Fruit fly (Drosophila melanogaster): ENCODE data around the gene mthl9.

Gene mthl9

DNA sequence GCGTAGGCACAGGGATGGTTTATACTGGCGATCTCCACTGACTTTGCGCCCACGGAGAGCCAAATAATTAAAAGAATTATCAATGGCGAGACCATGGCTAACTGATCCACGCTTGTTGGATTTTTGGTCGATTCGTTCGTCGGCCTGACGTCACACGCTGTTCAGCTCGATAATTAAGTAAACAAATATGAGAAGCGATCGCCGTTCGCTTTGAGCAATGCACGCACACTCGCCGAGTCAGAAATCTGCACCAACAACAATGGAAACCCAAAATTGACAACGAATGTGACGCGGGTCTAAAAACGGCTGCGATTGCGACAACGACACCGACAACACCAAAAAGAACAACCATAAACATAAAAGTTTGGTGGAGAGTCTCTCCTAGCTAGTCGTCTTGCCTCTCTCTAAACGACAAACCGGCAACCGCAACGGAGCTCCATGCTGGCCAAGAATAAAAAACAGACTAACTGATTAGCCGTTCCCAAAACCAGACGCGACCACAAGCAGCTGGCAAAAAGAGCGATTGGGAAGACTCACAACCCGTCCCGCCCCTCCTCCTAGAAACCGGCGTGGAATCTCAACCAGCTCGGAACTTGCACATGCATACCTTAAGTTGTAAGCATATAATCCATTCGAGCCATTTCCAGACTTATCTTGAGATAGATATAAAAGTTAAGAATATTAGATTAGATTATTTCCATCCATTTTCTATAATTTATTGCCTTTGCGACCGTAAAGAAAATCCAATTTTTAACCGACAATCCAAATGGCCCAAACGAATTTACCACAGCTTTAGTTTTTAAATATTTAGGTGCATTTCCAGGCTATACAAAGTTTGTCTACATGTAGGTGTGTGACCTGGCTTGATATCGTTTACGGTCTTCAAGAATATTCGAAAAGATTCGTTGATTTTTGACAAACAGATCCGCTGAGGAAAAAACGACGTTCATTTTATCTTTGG lies at the start of gene mthl9:
mthl9 (minus strand) TSS at position 468 of the 961 bp plus-strand sequence.
- TF ChIP-seq CTCF (optimal IDR thresholded peaks at IDR 0.05) (peak in 1 of 2 experiments; percentile 50), CG8478 (optimal IDR thresholded peaks at IDR 0.05) (no peak)

DNA sequence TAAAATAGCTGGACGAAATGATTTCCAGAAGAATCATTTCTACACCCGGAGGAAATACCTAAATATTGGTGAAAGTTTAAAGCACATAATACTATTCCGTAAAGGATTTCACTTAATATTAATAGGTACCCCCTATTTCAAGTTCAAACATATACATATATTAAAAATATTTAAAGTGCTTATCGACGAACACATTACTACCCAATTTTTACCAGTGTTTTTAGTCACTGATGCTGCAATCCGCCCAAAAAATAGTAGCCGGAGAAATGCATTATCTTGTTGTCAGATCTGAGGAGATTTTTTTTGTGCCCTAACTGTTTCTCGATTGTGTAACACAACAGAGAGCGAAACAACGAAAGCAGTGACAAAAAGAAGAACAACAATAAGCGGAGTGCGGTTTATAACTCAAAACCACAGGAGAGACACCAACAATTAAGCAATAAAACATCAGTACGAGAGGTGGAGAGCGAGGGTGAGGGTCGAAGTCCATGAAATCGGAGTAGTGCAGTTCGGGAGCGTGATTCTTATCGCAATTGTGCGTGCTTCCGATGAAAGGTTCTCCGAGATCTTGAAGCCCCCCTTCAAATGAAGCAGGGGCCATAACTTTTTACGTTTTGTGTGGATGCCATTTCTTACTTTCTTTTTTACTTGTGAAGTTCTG lies 48.9 kb upstream of the mthl9 start:
- TF ChIP-seq CTCF (optimal IDR thresholded peaks at IDR 0.05) (no peak), CG8478 (optimal IDR thresholded peaks at IDR 0.05) (no peak)

DNA sequence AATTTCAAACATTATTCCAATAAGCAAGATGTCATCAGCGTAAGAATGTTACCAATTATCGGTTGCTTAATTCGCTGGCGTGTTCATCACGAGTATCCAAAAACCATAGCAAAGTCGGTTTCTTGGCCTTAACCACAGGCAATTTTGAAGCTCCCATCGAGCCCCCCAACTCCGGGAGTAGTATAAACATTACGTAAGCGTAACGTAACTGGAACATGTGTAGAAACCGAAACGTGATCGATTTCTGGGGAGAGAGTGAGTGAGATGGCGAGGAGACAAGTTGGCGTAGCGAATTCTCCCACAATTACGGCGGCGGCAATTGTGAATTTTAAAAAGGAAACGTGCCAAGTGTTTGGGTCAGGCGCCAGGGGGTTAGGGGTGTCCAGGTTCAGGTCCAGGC lies 46.8 kb upstream of the mthl9 start:
- TF ChIP-seq CG8478 (optimal IDR thresholded peaks at IDR 0.05) (no peak), CTCF (optimal IDR thresholded peaks at IDR 0.05) (no peak)

DNA sequence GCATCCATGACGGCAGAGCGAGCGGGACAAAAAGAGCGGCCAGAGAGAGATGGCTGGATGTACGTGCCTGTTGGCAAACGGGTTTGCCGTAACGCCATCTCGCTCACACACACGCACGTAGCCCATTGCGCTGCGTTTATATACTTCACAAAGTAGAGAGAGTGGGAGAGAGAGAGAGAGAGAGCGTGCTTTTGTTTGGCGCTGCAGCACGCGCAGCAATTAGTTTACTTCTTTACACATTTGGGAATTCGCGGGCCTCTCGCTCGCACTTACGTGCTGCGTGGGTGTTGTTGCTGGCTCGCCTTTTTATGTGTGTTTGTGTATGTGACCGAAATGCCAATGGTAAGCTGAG lies 45.9 kb upstream of the mthl9 start:
- TF ChIP-seq CTCF (optimal IDR thresholded peaks at IDR 0.05) (peak; percentile 42 to 77), CG8478 (optimal IDR thresholded peaks at IDR 0.05) (peak; percentile 86)

DNA sequence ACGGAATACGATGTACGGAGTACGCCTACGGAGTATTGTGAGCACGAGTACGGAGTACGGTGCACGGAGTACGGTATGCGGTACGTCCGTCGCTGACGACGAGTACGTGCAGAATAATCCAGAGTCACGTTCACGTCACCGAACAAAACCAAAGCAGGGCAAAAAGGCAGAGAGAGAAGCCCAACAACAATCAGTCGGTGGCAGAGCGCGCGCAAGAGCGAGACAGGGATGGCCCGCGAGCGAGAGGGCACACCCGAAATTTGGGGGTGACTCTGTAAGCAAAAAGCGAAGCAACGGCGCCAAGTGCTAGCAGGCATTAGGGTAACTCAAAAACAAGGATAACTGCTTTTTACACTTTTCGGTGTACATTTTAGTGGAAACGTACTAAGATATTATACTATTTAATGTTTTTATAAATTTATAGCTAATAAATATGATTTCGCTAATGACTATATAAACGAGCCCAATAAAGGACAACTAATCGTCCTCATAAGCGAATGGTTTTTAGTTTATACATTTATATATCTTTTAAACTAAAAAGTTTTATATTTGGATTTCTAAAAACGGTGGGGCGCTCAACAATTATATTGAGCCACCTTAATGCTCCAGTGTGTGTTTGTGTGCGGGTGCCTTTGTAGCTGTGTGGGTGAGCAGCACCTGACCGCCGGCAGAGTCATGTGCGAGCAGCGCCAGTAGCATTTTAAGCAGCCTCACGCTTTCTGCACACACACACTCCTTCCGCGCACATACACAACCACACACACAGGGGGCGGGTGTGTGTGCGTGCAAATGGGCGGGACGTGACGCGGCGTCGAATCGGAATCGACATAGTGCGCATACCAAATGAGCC lies 45.3 kb upstream of the mthl9 start:
- TF ChIP-seq CG8478 (optimal IDR thresholded peaks at IDR 0.05) (no peak), CTCF (optimal IDR thresholded peaks at IDR 0.05) (no peak)

DNA sequence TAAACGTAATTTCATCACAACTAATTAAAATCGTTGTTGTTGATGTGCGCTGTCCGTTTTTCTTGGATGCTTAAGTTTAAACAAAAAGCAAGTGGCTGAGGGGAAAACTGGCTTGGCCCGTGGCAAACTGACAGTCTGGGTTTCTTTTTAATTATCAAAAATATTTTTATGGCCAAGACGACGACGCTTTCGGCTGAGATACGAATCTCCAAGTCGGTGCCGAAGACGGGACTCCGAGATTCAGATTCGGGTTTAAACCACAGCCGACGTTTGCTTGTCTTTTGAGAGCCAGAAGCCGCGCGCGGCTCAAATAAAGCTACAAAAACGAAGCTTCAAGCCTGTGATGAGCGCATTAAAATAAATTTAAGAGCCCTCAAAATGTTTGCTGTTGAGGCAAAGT lies 43.6 kb upstream of the mthl9 start:
- no peak for TF ChIP-seq CTCF (optimal IDR thresholded peaks at IDR 0.05)
- TF ChIP-seq CG8478 (optimal IDR thresholded peaks at IDR 0.05), result no peak

DNA sequence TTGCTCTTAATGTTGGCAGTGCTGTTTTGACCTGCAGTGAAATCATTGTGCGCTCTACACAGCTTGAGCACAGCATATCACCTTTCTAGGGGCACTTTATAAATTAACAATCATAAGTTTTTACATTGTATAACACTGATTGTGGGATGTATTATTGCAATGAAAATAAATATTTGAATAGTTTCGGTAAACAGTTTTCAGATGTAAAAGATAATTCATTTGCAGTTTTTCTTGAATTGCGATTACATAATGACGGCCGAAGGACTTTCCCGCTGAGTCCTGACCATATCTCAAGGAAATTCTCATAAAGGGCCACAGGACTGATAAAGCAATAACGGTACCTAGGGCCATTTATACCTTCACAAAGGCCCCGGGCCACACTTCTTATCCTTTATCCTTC lies 42.5 kb upstream of the mthl9 start:
- TF ChIP-seq CG8478 (optimal IDR thresholded peaks at IDR 0.05) (no peak), CTCF (optimal IDR thresholded peaks at IDR 0.05) (no peak)

DNA sequence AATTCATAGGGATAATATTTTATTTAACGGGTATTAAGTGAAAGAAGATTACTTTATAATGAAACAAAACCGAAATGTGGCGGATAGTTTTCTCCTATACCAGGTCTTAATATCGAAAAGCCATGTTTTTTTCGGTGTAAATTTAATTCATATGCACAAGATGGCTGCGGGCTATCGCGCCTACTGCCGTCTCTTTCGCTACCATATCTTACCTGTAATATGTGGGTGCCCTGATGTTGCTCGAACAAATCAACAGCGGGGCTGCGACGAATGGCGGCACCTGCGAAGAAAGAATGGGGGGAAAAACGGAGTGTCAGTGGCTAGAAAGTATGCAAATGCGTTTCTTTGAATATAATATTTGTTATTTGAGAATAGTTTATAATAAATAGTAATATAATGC lies 39.1 kb upstream of the mthl9 start:
- TF ChIP-seq CTCF (optimal IDR thresholded peaks at IDR 0.05) (no peak), CG8478 (optimal IDR thresholded peaks at IDR 0.05) (no peak)

DNA sequence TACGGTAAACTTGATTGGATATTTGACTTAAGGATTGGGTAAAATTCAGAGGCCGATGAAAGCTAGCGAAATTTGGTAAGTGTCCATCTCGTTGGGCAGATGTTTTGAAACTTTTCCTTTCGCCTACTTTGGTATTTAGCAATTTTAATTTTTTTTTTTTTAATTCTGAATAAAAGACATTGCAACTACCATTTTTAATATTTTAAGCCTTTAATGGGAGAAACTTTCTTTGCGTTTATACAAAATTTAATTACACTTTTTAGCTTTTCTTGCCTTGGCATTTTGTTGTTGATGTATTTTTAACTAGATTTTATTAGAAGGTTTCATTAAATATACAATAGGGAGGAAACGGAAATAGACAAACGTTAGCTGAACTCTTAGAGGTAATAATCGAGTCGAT lies 34.2 kb upstream of the mthl9 start, which contains the start of gene CG13884:
CG13884 (minus strand) TSS at position 101 of the 400 bp plus-strand sequence.
- no peak for TF ChIP-seq CTCF (optimal IDR thresholded peaks at IDR 0.05)
- TF ChIP-seq CG8478 (optimal IDR thresholded peaks at IDR 0.05), result no peak

DNA sequence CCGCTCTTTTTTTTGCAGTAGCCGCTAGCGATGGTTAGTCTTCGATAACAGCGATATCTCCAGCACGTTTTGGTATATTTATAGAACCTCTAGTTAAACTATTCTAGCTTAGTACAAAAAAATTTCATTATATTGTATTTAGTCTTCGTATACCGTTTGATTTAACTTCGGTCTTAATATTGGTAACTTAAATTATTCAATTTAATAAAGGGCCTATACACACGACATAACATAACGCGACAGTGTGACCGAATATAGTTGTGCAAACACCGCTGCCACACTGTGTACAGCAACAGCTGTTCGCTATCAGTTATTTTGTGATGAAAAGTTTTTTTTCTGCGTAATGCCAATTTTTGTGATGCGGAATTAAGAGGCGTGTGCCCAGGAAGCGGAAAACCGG lies 29.1 kb upstream of the mthl9 start, which contains the start of the genes Cdc5 and CG1233:
Cdc5 (minus strand) TSS at position 183 of the 400 bp plus-strand sequence.
CG1233 (plus strand) TSS at position 272 of the 400 bp plus-strand sequence.
- TF ChIP-seq CG8478 (optimal IDR thresholded peaks at IDR 0.05) (no peak), CTCF (optimal IDR thresholded peaks at IDR 0.05) (no peak)

DNA sequence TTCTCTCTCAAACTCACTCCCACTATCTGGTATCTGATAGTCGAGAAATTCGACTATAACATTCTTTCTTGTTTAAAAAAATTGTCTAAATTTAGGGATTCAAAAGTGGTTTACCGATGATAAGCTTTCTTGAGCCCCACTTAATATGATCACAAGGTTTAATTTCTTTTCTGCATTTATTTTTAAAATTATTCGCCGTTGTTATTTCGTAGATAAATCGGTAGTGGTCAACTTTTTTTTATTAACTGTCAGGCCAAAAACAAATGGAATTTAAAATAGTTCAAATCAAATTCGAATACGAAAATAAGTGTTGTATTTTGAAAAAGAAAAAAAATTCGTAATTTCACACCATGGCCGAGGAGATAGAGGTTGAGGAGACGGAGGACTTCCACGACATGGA lies 25.6 kb upstream of the mthl9 start, which contains the start of gene Roc1b:
Roc1b (plus strand) TSS at position 301 of the 400 bp plus-strand sequence.
- no peak for TF ChIP-seq CG8478 (optimal IDR thresholded peaks at IDR 0.05)
- TF ChIP-seq CTCF (optimal IDR thresholded peaks at IDR 0.05), result no peak

DNA sequence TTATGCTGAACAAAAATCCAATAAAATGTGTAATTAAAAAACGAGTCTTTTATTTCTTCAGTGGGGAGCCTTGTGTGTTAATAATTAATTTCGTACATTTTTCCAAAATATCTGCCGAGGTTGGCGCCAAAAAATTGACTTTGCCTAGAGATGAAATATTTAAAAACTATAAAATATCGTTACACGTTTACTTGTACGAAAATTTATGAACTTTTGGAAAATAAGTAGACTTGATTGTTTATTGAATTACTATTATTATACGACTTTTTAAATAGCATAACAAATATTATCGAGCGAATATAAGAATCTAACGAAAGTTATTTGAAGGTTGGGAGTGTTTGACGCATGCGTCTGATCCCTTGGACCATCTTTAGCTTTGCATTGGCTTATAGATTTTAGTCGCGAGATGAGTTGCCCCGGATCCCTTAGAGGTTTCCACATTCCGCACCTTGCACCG lies 23.9 kb upstream of the mthl9 start, which contains the start of gene CG1231:
CG1231 (plus strand) TSS at position 407 of the 457 bp plus-strand sequence.
- TF ChIP-seq CG8478 (optimal IDR thresholded peaks at IDR 0.05) (no peak), CTCF (optimal IDR thresholded peaks at IDR 0.05) (no peak)

DNA sequence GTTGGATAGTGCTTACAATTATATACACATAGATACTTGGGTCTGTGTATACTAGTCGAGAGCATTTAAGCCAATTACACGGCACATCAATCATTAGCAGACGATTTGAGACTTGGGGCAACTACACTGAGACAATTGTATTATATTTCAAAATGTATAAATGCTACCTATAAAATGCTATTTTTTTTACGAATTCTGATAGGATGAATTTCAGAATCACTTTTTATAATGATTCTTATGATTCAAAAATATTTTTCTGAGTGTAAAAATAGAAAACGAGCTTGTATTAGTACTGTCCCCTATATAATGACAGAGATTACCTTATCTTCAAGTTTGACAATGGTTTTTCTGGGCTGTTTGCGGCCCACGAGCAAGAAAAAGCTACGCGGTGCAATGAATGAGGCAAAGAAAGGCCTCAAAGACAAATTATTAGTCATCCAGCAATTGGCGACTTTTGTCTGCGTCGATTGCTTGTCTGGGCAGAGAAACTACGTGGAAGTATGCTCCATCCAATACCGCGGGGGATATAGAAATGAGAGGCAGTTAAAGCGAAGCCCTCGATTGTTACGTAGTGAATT lies 18.6 kb upstream of the mthl9 start:
- no peak for TF ChIP-seq CTCF (optimal IDR thresholded peaks at IDR 0.05)
- TF ChIP-seq CG8478 (optimal IDR thresholded peaks at IDR 0.05), result no peak

DNA sequence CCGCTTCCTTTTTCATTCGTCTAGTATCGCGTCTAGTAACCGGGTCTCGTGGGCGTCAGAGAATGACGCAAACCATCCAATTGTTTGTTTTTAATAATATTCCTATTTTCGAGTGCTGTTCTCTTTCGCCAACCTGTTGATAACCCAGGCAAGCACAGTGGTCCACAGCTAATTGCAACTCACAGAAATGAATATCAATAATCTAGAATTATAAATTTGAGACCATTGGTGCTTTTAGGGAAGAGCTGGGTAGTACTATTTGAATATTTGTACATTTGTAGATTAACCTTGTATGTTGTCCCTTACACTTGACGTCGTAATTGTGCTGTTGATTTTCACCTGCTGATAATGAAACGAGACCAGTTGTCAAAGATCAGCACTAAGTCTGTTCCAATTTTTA lies 17.6 kb upstream of the mthl9 start:
- TF ChIP-seq CTCF (optimal IDR thresholded peaks at IDR 0.05), result no peak
- no peak for TF ChIP-seq CG8478 (optimal IDR thresholded peaks at IDR 0.05)
